Fruit fly (Drosophila melanogaster) whole organism, prepupa: ENCODE data around the gene CG6980.

Experiments
- Blimp-1 ChIP-seq: fragments of 200-800 bp; sonication (Bioruptor generic); optimal IDR thresholded peaks from 3 replicates; lab custom pipeline; 2017; ENCODE audit warnings: missing biosample characterization, missing genetic modification characterization, mild to moderate bottlenecking, moderate library complexity, missing genetic modification reagents
- CG10669 ChIP-seq: fragments of 200-800 bp; sonication (Bioruptor generic); optimal IDR thresholded peaks from 3 replicates; lab custom pipeline; 2018; ENCODE audit warnings: missing biosample characterization, mild to moderate bottlenecking, missing genetic modification characterization, moderate library complexity
- CG11762 ChIP-seq: fragments of 200-800 bp; sonication (Bioruptor generic); optimal IDR thresholded peaks from 3 replicates; lab custom pipeline; 2016; ENCODE audit warnings: missing biosample characterization, missing genetic modification characterization; ENCODE audit not compliant: insufficient read depth
- CG11902 ChIP-seq: fragments of 200-800 bp; sonication (Bioruptor generic); optimal IDR thresholded peaks from 3 replicates; lab custom pipeline; 2016; ENCODE audit warnings: missing biosample characterization, missing genetic modification characterization
- CG1621 ChIP-seq: fragments of 200-800 bp; sonication (Bioruptor generic); optimal IDR thresholded peaks from 3 replicates; lab custom pipeline; 2018; ENCODE audit warnings: missing biosample characterization, mild to moderate bottlenecking, missing genetic modification characterization
- CG16779 ChIP-seq: fragments of 200-800 bp; sonication (Bioruptor generic); optimal IDR thresholded peaks from 3 replicates; lab custom pipeline; 2017; ENCODE audit warnings: missing biosample characterization, mild to moderate bottlenecking, missing genetic modification characterization
- CG31627 ChIP-seq: fragments of 200-800 bp; sonication (Bioruptor generic); optimal IDR thresholded peaks from 3 replicates; lab custom pipeline; 2016; ENCODE audit warnings: missing biosample characterization, missing genetic modification characterization
- CG34406 ChIP-seq: fragments of 200-800 bp; sonication (Bioruptor generic); optimal IDR thresholded peaks from 3 replicates; lab custom pipeline; 2016; ENCODE audit warnings: missing biosample characterization, missing genetic modification characterization
- CG3919 ChIP-seq: fragments of 200-800 bp; sonication (Bioruptor generic); optimal IDR thresholded peaks from 3 replicates; lab custom pipeline; 2016; ENCODE audit warnings: missing biosample characterization, missing genetic modification characterization
- CG4318 ChIP-seq: fragments of 200-800 bp; sonication (Bioruptor generic); optimal IDR thresholded peaks from 3 replicates; lab custom pipeline; 2017; ENCODE audit warnings: missing biosample characterization, mild to moderate bottlenecking, missing genetic modification characterization
- CG6163 ChIP-seq: fragments of 200-800 bp; sonication (Bioruptor generic); IDR thresholded peaks from 3 replicates; pipeline ENCODE4 v1.3.6; 2022; ENCODE audit warnings: missing biosample characterization, missing genetic modification characterization
- CG6276 ChIP-seq: fragments of 200-800 bp; sonication (Bioruptor generic); optimal IDR thresholded peaks from 2 replicates; lab custom pipeline; 2017; ENCODE audit warnings: missing biosample characterization, mild to moderate bottlenecking, missing genetic modification characterization
- CG6792 ChIP-seq: fragments of 200-800 bp; sonication (Bioruptor generic); optimal IDR thresholded peaks from 3 replicates; lab custom pipeline; 2016; ENCODE audit warnings: missing biosample characterization, missing genetic modification characterization
- CG6808 ChIP-seq: fragments of 200-800 bp; sonication (Bioruptor generic); optimal IDR thresholded peaks from 3 replicates; lab custom pipeline; 2017; ENCODE audit warnings: missing biosample characterization, missing genetic modification characterization, mild to moderate bottlenecking, moderate library complexity, missing genetic modification reagents
- CG6854 ChIP-seq: fragments of 200-800 bp; sonication (Bioruptor generic); optimal IDR thresholded peaks from 2 replicates; lab custom pipeline; 2017; ENCODE audit warnings: missing biosample characterization, mild to moderate bottlenecking, missing genetic modification characterization
- CG7368 ChIP-seq: fragments of 200-800 bp; sonication (Bioruptor generic); optimal IDR thresholded peaks from 3 replicates; lab custom pipeline; 2016; ENCODE audit warnings: missing biosample characterization, missing genetic modification characterization
- CG8119 ChIP-seq: fragments of 200-800 bp; sonication (Bioruptor generic); IDR thresholded peaks from 3 replicates; pipeline ENCODE4 v1.3.6; 2022; ENCODE audit warnings: missing biosample characterization, missing genetic modification characterization
- CG8319 ChIP-seq: fragments of 200-800 bp; sonication (Bioruptor generic); optimal IDR thresholded peaks from 3 replicates; lab custom pipeline; 2016; ENCODE audit warnings: missing biosample characterization, missing genetic modification characterization
- CG8632 ChIP-seq: fragments of 200-800 bp; sonication (Bioruptor generic); optimal IDR thresholded peaks from 3 replicates; lab custom pipeline; 2016; ENCODE audit warnings: missing biosample characterization, missing genetic modification characterization
- Eip75B ChIP-seq: fragments of 200-800 bp; sonication (Bioruptor generic); optimal IDR thresholded peaks from 3 replicates; lab custom pipeline; 2016; ENCODE audit warnings: missing biosample characterization, missing genetic modification characterization
- Eip78C ChIP-seq: fragments of 200-800 bp; sonication (Bioruptor generic); peaks from one replicate; lab custom pipeline; 2016; ENCODE audit warnings: missing biosample characterization, missing genetic modification characterization
- Eip93F ChIP-seq: fragments of 200-800 bp; sonication (Bioruptor generic); optimal IDR thresholded peaks from 2 replicates; lab custom pipeline; 2016; ENCODE audit warnings: missing biosample characterization, mild to moderate bottlenecking, missing genetic modification characterization
- Ets21C ChIP-seq: fragments of 200-800 bp; sonication (Bioruptor generic); optimal IDR thresholded peaks from 3 replicates; lab custom pipeline; 2016; ENCODE audit warnings: missing biosample characterization, missing genetic modification characterization
- Gug ChIP-seq: fragments of 200-800 bp; sonication (Bioruptor generic); IDR thresholded peaks from 2 replicates; pipeline ENCODE4 v1.3.6; 2022; ENCODE audit warnings: missing biosample characterization, missing genetic modification characterization
- Hr38 ChIP-seq: sonication (Bioruptor generic); optimal IDR thresholded peaks from 2 replicates; lab custom pipeline; 2016; ENCODE audit warnings: missing biosample characterization, missing genetic modification characterization
- Hr39 ChIP-seq: fragments of 200-800 bp; sonication (Bioruptor generic); optimal IDR thresholded peaks from 2 replicates; lab custom pipeline; 2016; ENCODE audit warnings: missing biosample characterization, missing genetic modification characterization
- Hr4 ChIP-seq: fragments of 200-800 bp; sonication (Bioruptor generic); optimal IDR thresholded peaks from 3 replicates; lab custom pipeline; 2016; ENCODE audit warnings: missing biosample characterization, missing genetic modification characterization
- Lpt ChIP-seq: fragments of 200-800 bp; sonication (Bioruptor generic); optimal IDR thresholded peaks from 3 replicates; lab custom pipeline; 2016; ENCODE audit warnings: missing biosample characterization, missing genetic modification characterization
- Met ChIP-seq: fragments of 200-800 bp; sonication (Bioruptor generic); optimal IDR thresholded peaks from 3 replicates; lab custom pipeline; 2016; ENCODE audit warnings: missing biosample characterization, missing genetic modification characterization
- OdsH ChIP-seq: fragments of 200-800 bp; sonication (Bioruptor generic); optimal IDR thresholded peaks from 3 replicates; lab custom pipeline; 2016; ENCODE audit warnings: missing biosample characterization, missing genetic modification characterization
- Smox ChIP-seq: fragments of 200-800 bp; sonication (Bioruptor generic); optimal IDR thresholded peaks from 3 replicates; lab custom pipeline; 2016; ENCODE audit warnings: missing biosample characterization, missing genetic modification characterization
- Sox102F ChIP-seq: fragments of 200-800 bp; sonication (Bioruptor generic); optimal IDR thresholded peaks from 2 replicates; lab custom pipeline; 2016; ENCODE audit warnings: missing biosample characterization, mild to moderate bottlenecking, missing genetic modification characterization
- Sox14 ChIP-seq: fragments of 200-800 bp; sonication (Bioruptor generic); optimal IDR thresholded peaks from 3 replicates; lab custom pipeline; 2016; ENCODE audit warnings: missing biosample characterization, missing genetic modification characterization
- Sox15 ChIP-seq: fragments of 200-800 bp; sonication (Bioruptor generic); optimal IDR thresholded peaks from 3 replicates; lab custom pipeline; 2016; ENCODE audit warnings: missing biosample characterization, missing genetic modification characterization
- achi ChIP-seq: fragments of 200-800 bp; sonication (Bioruptor generic); optimal IDR thresholded peaks from 3 replicates; lab custom pipeline; 2016; ENCODE audit warnings: missing biosample characterization, missing genetic modification characterization
- acj6 ChIP-seq: fragments of 200-800 bp; sonication (Bioruptor generic); optimal IDR thresholded peaks from 3 replicates; lab custom pipeline; 2016; ENCODE audit warnings: missing biosample characterization, missing genetic modification characterization
- cyc ChIP-seq: fragments of 200-800 bp; sonication (Bioruptor generic); optimal IDR thresholded peaks from 3 replicates; lab custom pipeline; 2016; ENCODE audit warnings: missing biosample characterization, missing genetic modification characterization
- dac ChIP-seq: fragments of 200-800 bp; sonication (Bioruptor generic); optimal IDR thresholded peaks from 2 replicates; lab custom pipeline; 2017; ENCODE audit warnings: missing biosample characterization, mild to moderate bottlenecking, missing genetic modification characterization
- eg ChIP-seq: fragments of 200-800 bp; sonication (Bioruptor generic); IDR thresholded peaks from 3 replicates; pipeline ENCODE4 v1.3.6; 2022; ENCODE audit warnings: missing biosample characterization, missing genetic modification characterization
- esn ChIP-seq: fragments of 200-800 bp; sonication (Bioruptor generic); optimal IDR thresholded peaks from 2 replicates; lab custom pipeline; 2016; ENCODE audit warnings: missing biosample characterization, mild to moderate bottlenecking, missing genetic modification characterization, moderate library complexity
- fd59A ChIP-seq: fragments of 200-800 bp; sonication (Bioruptor generic); optimal IDR thresholded peaks from 2 replicates; lab custom pipeline; 2017; ENCODE audit warnings: missing biosample characterization, mild to moderate bottlenecking, missing genetic modification characterization, missing genetic modification reagents
- fd85E ChIP-seq: fragments of 200-800 bp; sonication (Bioruptor generic); optimal IDR thresholded peaks from 3 replicates; lab custom pipeline; 2016; ENCODE audit warnings: missing biosample characterization, missing genetic modification characterization
- lz ChIP-seq: fragments of 200-800 bp; sonication (Bioruptor generic); optimal IDR thresholded peaks from 3 replicates; lab custom pipeline; 2016; ENCODE audit warnings: missing biosample characterization, missing genetic modification characterization
- net ChIP-seq: fragments of 200-800 bp; sonication (Bioruptor generic); optimal IDR thresholded peaks from 3 replicates; lab custom pipeline; 2016; ENCODE audit warnings: missing biosample characterization, missing genetic modification characterization
- salr ChIP-seq, 2 experiments: fragments of 200-800 bp; sonication (Bioruptor generic); optimal IDR thresholded peaks; 3 replicates each; lab custom pipeline; 2016 to 2018; ENCODE audit warnings: missing biosample characterization in 2 of 2, missing genetic modification characterization in 2 of 2, mild to moderate bottlenecking in 1 of 2
- ss ChIP-seq, 2 experiments: fragments of 200-800 bp; sonication (Bioruptor generic); optimal IDR thresholded peaks; 2 replicates in 1 of 2; 3 replicates in 1 of 2; lab custom pipeline; 2017 to 2018; ENCODE audit warnings: mild to moderate bottlenecking in 2 of 2, missing biosample characterization in 2 of 2, missing genetic modification characterization in 2 of 2, moderate library complexity in 1 of 2
- svp ChIP-seq: fragments of 200-800 bp; sonication (Bioruptor generic); peaks from one replicate; lab custom pipeline; 2016; ENCODE audit warnings: missing biosample characterization, missing genetic modification characterization
- topi ChIP-seq: fragments of 200-800 bp; sonication (Bioruptor generic); optimal IDR thresholded peaks from 3 replicates; lab custom pipeline; 2016; ENCODE audit warnings: missing biosample characterization, missing genetic modification characterization
- vri ChIP-seq: fragments of 200-800 bp; sonication (Bioruptor generic); optimal IDR thresholded peaks from 3 replicates; lab custom pipeline; 2016; ENCODE audit warnings: missing biosample characterization, mild to moderate bottlenecking, missing genetic modification characterization

The CG6980 gene

dm6 chr3R:24778218-24778739, 29.1 kb upstream of the CG6980 start:
- no peak for TF ChIP-seq CG6792 (GFP tag; lab: Kevin White, UChicago)
- TF ChIP-seq svp (GFP tag; lab: Kevin White, UChicago) = peak; percentile 67
- TF ChIP-seq Eip78C (GFP tag; lab: Kevin White, UChicago) = peak; percentile 35
- TF ChIP-seq Ets21C (GFP tag; lab: Kevin White, UChicago) = no peak
- TF ChIP-seq eg (GFP tag; lab: Robert Waterston, UW) = peak; percentile 7; the same call in 1 of the 3 replicates

- TF ChIP-seq vri (GFP tag; lab: Kevin White, UChicago) (peak; percentile 98), CG34406 (peak; percentile 66), svp (GFP tag; lab: Kevin White, UChicago) (peak; percentile 80), topi (peak; percentile 69), CG11902 (GFP tag; lab: Kevin White, UChicago) (peak; percentile 54), salr (GFP tag; optimal IDR thresholded peaks at IDR 0.05; lab: Kevin White, UChicago) (peak in 1 of 2 experiments; percentile 71), Hr4 (GFP tag; lab: Kevin White, UChicago) (peak; percentile 35), CG4318 (GFP tag; lab: Kevin White, UChicago) (no peak), achi (GFP tag; lab: Kevin White, UChicago) (peak; percentile 70), Hr39 (GFP tag; lab: Kevin White, UChicago) (peak; percentile 72), cyc (GFP tag; lab: Kevin White, UChicago) (peak; percentile 66), CG16779 (tag; lab: Kevin White, UChicago) (no peak), CG6163 (GFP tag; lab: Robert Waterston, UW) (peak; percentile 82), Ets21C (GFP tag; lab: Kevin White, UChicago) (peak; percentile 45), Eip78C (GFP tag; lab: Kevin White, UChicago) (peak; percentile 91), CG6808 (GFP tag; lab: Kevin White, UChicago) (peak; percentile 15), Sox14 (GFP tag; lab: Kevin White, UChicago) (peak; percentile 59), Blimp-1 (peak; percentile 43), CG6854 (GFP tag; lab: Kevin White, UChicago) (no peak), CG7368 (GFP tag; lab: Kevin White, UChicago) (peak; percentile 52), CG8319 (GFP tag; lab: Kevin White, UChicago) (peak; percentile 62), Met (GFP tag; lab: Kevin White, UChicago) (peak; percentile 77), CG10669 (GFP tag; lab: Kevin White, UChicago) (peak; percentile 61), eg (GFP tag; lab: Robert Waterston, UW) (peak; percentile 75), dac (GFP tag; lab: Kevin White, UChicago) (peak; percentile 4), fd59A (GFP tag; lab: Kevin White, UChicago) (peak; percentile 14), net (GFP tag; lab: Kevin White, UChicago) (peak; percentile 39), Lpt (no peak), fd85E (no peak), esn (GFP tag; lab: Kevin White, UChicago) (peak; percentile 78), CG1621 (peak; percentile 55), Hr38 (GFP tag; lab: Kevin White, UChicago) (no peak), OdsH (GFP tag; lab: Kevin White, UChicago) (peak; percentile 73), Sox102F (GFP tag; lab: Kevin White, UChicago) (peak; percentile 31), Eip75B (GFP tag; lab: Kevin White, UChicago) (peak; percentile 36), Gug (GFP tag; lab: Robert Waterston, UW) (no peak), Smox (GFP tag; lab: Kevin White, UChicago) (peak; percentile 74), CG11762 (GFP tag; lab: Kevin White, UChicago) (peak; percentile 39), CG8119 (GFP tag; lab: Robert Waterston, UW) (no peak), CG31627 (GFP tag; lab: Kevin White, UChicago) (peak; percentile 65), CG6276 (GFP tag; lab: Kevin White, UChicago) (no peak), acj6 (peak; percentile 58), lz (GFP tag; lab: Kevin White, UChicago) (peak; percentile 70), CG3919 (GFP tag; lab: Kevin White, UChicago) (peak; percentile 78), CG8632 (GFP tag; lab: Kevin White, UChicago) (peak; percentile 23), Sox15 (GFP tag; lab: Kevin White, UChicago) (peak; percentile 52), Eip93F (GFP tag; lab: Kevin White, UChicago) (no peak), ss (GFP tag; optimal IDR thresholded peaks at IDR 0.05; lab: Kevin White, UChicago) (peak in 1 of 2 experiments; percentile 29)
Measured at dm6 chr3R:24787042-24787565, 20.3 kb upstream of the CG6980 start, which contains the start of gene CG5805. Gene CG5805, minus strand, starts transcription at chr3R:24787421.
